Worm (Caenorhabditis elegans) whole organism, mixed stage, embryonic: ENCODE results near the gene fbxb-40.

Source experiments
- M03D4.4 ChIP-seq: sonication (generic microtip); optimal IDR thresholded peaks from 2 replicates; lab custom pipeline; 2017; ENCODE audit warnings: mild to moderate bottlenecking, missing genetic modification characterization, missing compliant biosample characterization
- bed-3 ChIP-seq: fragments of 200-800 bp; sonication (Bioruptor generic); optimal IDR thresholded peaks from 3 replicates; lab custom pipeline; 2018; ENCODE audit warnings: mild to moderate bottlenecking, missing genetic modification characterization, moderate library complexity, missing compliant biosample characterization
- blmp-1 ChIP-seq: fragments of 150-350 bp; optimal IDR thresholded peaks from 2 replicates; lab custom pipeline; 2014; ENCODE audit warnings: missing biosample characterization, missing genetic modification characterization
- ceh-39 ChIP-seq: fragments of 150-350 bp; optimal IDR thresholded peaks from 2 replicates; lab custom pipeline; 2014; ENCODE audit warnings: missing biosample characterization, missing genetic modification characterization
- ceh-43 ChIP-seq: fragments of 200-800 bp; sonication (Bioruptor generic); optimal IDR thresholded peaks from 2 replicates; lab custom pipeline; 2018; ENCODE audit warnings: mild to moderate bottlenecking, missing genetic modification characterization, moderate library complexity, missing compliant biosample characterization
- ces-1 ChIP-seq: fragments of 150-350 bp; optimal IDR thresholded peaks from 2 replicates; lab custom pipeline; 2014; ENCODE audit warnings: missing biosample characterization, missing genetic modification reagents, missing genetic modification characterization
- cnd-1 ChIP-seq: fragments of 200-800 bp; sonication (Bioruptor generic); optimal IDR thresholded peaks from 2 replicates; lab custom pipeline; 2018; ENCODE audit warnings: mild to moderate bottlenecking, missing genetic modification characterization, missing compliant biosample characterization
- elt-3 ChIP-seq: fragments of 150-350 bp; optimal IDR thresholded peaks from 2 replicates; lab custom pipeline; 2014; ENCODE audit warnings: missing biosample characterization, missing genetic modification characterization
- flh-1 ChIP-seq: fragments of 200-800 bp; sonication (Bioruptor generic); optimal IDR thresholded peaks from 2 replicates; lab custom pipeline; 2018; ENCODE audit warnings: mild to moderate bottlenecking, missing genetic modification characterization, moderate library complexity, missing compliant biosample characterization
- ham-2 ChIP-seq: fragments of 200-800 bp; sonication (Bioruptor generic); optimal IDR thresholded peaks from 2 replicates; lab custom pipeline; 2018; ENCODE audit warnings: mild to moderate bottlenecking, missing genetic modification characterization, missing compliant biosample characterization
- hlh-1 ChIP-seq: fragments of 150-350 bp; optimal IDR thresholded peaks from 2 replicates; lab custom pipeline; 2014; ENCODE audit warnings: missing biosample characterization, missing genetic modification reagents, missing genetic modification characterization
- lin-13 ChIP-seq: fragments of 150-350 bp; optimal IDR thresholded peaks from 2 replicates; lab custom pipeline; 2014; ENCODE audit warnings: missing biosample characterization, missing genetic modification characterization
- lin-32 ChIP-seq: fragments of 200-800 bp; sonication (Bioruptor generic); optimal IDR thresholded peaks from 2 replicates; lab custom pipeline; 2018; ENCODE audit warnings: mild to moderate bottlenecking, missing genetic modification characterization, missing compliant biosample characterization
- lsy-2 ChIP-seq: fragments of 150-350 bp; optimal IDR thresholded peaks from 2 replicates; lab custom pipeline; 2014; ENCODE audit warnings: missing biosample characterization, missing genetic modification characterization
- mab-5 ChIP-seq: fragments of 150-350 bp; optimal IDR thresholded peaks from 2 replicates; lab custom pipeline; 2014; ENCODE audit warnings: missing biosample characterization, missing genetic modification characterization
- mls-2 ChIP-seq: sonication (generic microtip); optimal IDR thresholded peaks from 2 replicates; lab custom pipeline; 2016; ENCODE audit warnings: mild to moderate bottlenecking, missing genetic modification characterization, moderate library complexity, missing compliant biosample characterization
- nhr-12 ChIP-seq: fragments of 150-350 bp; optimal IDR thresholded peaks from 2 replicates; lab custom pipeline; 2014; ENCODE audit warnings: missing biosample characterization, missing genetic modification characterization
- nhr-2 ChIP-seq: fragments of 150-350 bp; optimal IDR thresholded peaks from 2 replicates; lab custom pipeline; 2014; ENCODE audit warnings: missing biosample characterization, missing genetic modification characterization
- nhr-237 ChIP-seq: fragments of 150-350 bp; optimal IDR thresholded peaks from 2 replicates; lab custom pipeline; 2014; ENCODE audit warnings: missing biosample characterization, missing genetic modification characterization
- nhr-28 ChIP-seq: fragments of 150-350 bp; optimal IDR thresholded peaks from 2 replicates; lab custom pipeline; 2014; ENCODE audit warnings: missing biosample characterization, missing genetic modification characterization
- nhr-76 ChIP-seq: sonication (generic microtip); optimal IDR thresholded peaks from 2 replicates; lab custom pipeline; 2017; ENCODE audit warnings: missing biosample characterization, missing genetic modification characterization
- pha-4 ChIP-seq: fragments of 150-350 bp; optimal IDR thresholded peaks from 2 replicates; lab custom pipeline; 2018; ENCODE audit warnings: missing biosample characterization, missing genetic modification reagents, missing genetic modification characterization
- sem-2 ChIP-seq: fragments of 200-800 bp; sonication (Bioruptor generic); optimal IDR thresholded peaks from 2 replicates; lab custom pipeline; 2018; ENCODE audit warnings: mild to moderate bottlenecking, missing genetic modification characterization, missing compliant biosample characterization
- snpc-4 ChIP-seq: fragments of 150-350 bp; optimal IDR thresholded peaks from 2 replicates; lab custom pipeline; 2014; ENCODE audit warnings: missing biosample characterization, missing genetic modification characterization
- sptf-1 ChIP-seq: sonication (generic microtip); optimal IDR thresholded peaks from 2 replicates; lab custom pipeline; 2017; ENCODE audit warnings: mild to moderate bottlenecking, missing genetic modification characterization, moderate library complexity, missing compliant biosample characterization
- tbx-8 ChIP-seq: fragments of 200-800 bp; sonication (Bioruptor generic); optimal IDR thresholded peaks from 2 replicates; lab custom pipeline; 2018; ENCODE audit warnings: mild to moderate bottlenecking, missing genetic modification characterization, moderate library complexity, missing compliant biosample characterization
- unc-120 ChIP-seq: sonication (generic microtip); optimal IDR thresholded peaks from 2 replicates; lab custom pipeline; 2017; ENCODE audit warnings: missing genetic modification characterization, missing compliant biosample characterization; ENCODE audit not compliant: poor library complexity, severe bottlenecking
- unc-39 ChIP-seq: fragments of 150-350 bp; optimal IDR thresholded peaks from 2 replicates; lab custom pipeline; 2014; ENCODE audit warnings: missing biosample characterization, missing genetic modification characterization
- zip-8 ChIP-seq: fragments of 150-350 bp; optimal IDR thresholded peaks from 2 replicates; lab custom pipeline; 2014; ENCODE audit warnings: missing biosample characterization, missing genetic modification characterization

Gene fbxb-40

ce11 chrII:1049849-1050248 is at the start of gene fbxb-40:
Gene fbxb-40 (minus strand): TSS chrII:1049949.
- TF ChIP-seq unc-120 (tag; lab: Kevin White, UChicago) (no peak), nhr-28 (tag; lab: Kevin White, UChicago) (no peak), lin-32 (GFP tag; lab: Kevin White, UChicago) (no peak), ham-2 (GFP tag; lab: Kevin White, UChicago) (no peak), flh-1 (GFP tag; lab: Kevin White, UChicago) (no peak), ces-1 (GFP tag; lab: Kevin White, UChicago) (no peak), pha-4 (tag; lab: Kevin White, UChicago) (no peak), tbx-8 (no peak), cnd-1 (tag; lab: Kevin White, UChicago) (no peak), sem-2 (GFP tag; lab: Kevin White, UChicago) (no peak), bed-3 (GFP tag; lab: Kevin White, UChicago) (no peak), ceh-43 (GFP tag; lab: Kevin White, UChicago) (no peak), lsy-2 (no peak), nhr-237 (no peak), nhr-2 (tag; lab: Kevin White, UChicago) (no peak)

DNA sequence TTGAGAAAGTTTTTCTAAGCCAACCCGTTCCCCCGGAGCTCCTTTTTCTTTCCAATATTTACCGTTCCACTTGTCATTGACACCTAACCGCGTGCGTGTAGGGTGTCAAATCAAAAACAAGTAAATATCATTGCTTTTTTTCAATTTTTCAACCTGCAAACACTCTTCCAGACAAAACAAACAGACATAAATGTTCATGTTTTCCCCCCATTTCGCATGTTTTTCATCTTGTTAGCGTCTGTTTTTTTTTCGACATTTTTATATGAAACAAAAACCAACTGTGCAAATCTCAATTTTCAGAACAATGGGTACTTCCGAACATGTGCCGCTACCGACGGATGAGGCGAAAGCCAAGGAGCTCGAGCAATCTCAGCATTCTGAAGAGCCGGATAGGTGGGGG is 42.0 kb upstream of the fbxb-40 start, which contains the start of gene snf-3:
snf-3 (plus strand) TSS at position 301 of the 400 bp plus-strand sequence.
- TF ChIP-seq lin-32 (GFP tag; lab: Kevin White, UChicago), result no peak
- no peak for TF ChIP-seq zip-8 (tag; lab: Kevin White, UChicago)
- no peak for TF ChIP-seq blmp-1 (tag; lab: Kevin White, UChicago)
- no peak for TF ChIP-seq nhr-12 (tag; lab: Kevin White, UChicago)
- TF ChIP-seq mab-5 (tag; lab: Kevin White, UChicago), result no peak
- TF ChIP-seq elt-3, result no peak
- no peak for TF ChIP-seq nhr-76 (tag; lab: Kevin White, UChicago)
- TF ChIP-seq ces-1 (GFP tag; lab: Kevin White, UChicago), result no peak
- no peak for TF ChIP-seq ham-2 (GFP tag; lab: Kevin White, UChicago)
- TF ChIP-seq ceh-39 (tag; lab: Kevin White, UChicago), result no peak
- TF ChIP-seq nhr-28 (tag; lab: Kevin White, UChicago), result no peak
- TF ChIP-seq pha-4 (tag; lab: Kevin White, UChicago), result no peak
- no peak for TF ChIP-seq unc-39 (tag; lab: Kevin White, UChicago)
- TF ChIP-seq cnd-1 (tag; lab: Kevin White, UChicago), result no peak
- TF ChIP-seq, all 35 proteins: peak for 0

DNA sequence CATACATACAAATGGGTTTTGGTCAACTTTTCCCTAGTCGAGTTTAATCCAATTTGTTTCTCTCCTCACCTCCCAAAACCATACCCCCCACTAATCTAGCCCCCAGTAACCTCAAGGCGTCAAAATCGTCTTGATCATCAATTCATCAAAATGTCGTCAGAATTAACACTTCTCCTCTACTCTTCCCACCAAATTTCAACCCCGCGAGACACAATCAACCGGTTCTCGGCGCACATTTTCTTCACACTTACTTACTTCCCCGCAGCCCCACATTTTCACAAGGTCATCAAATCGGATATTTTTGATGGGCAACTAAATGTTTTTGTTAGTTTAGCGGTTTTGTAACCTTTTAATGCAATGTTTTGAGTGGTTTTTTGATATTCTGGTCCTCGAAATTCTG is 41.0 kb upstream of the fbxb-40 start:
- TF ChIP-seq tbx-8 (no peak), M03D4.4 (no peak), ceh-43 (GFP tag; lab: Kevin White, UChicago) (no peak), elt-3 (no peak), pha-4 (tag; lab: Kevin White, UChicago) (no peak), snpc-4 (no peak), mls-2 (no peak)

DNA sequence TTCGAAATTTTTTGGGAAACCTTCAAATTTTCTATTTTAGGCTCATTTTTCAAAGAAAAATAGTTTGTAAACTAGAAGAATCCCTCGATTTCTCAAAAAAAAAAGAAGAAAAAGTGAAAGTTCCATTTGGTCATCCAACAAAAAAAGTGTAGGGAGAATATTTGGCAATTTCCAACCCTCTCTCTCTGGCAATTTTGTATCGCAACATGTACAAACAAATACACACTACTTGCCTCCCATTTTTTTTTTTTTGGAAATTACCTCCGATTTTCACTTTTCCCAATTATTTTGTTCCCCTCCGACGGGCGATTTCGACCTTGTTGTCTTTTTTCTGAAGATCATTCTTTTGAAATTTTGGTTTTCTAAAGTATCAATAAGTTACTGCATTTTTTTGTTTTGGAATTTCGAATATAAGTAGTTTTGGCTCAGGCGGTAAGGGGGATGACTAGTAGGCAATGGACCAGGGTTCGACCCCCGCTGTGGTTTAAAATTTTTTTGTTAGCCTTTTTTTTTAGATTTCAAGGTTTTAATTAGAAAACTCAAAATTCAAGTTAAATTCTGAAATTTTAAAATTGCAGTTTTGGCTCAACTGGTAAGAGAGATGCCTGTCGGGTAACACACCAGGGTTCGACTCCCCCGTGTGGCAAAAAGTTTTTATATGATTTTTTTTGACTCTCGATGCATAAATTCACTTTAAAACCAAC is 38.9 kb upstream of the fbxb-40 start:
- TF ChIP-seq cnd-1 (tag; lab: Kevin White, UChicago), result no peak
- no peak for TF ChIP-seq hlh-1 (tag; lab: Kevin White, UChicago)
- no peak for TF ChIP-seq lin-32 (GFP tag; lab: Kevin White, UChicago)
- TF ChIP-seq zip-8 (tag; lab: Kevin White, UChicago), result no peak
- TF ChIP-seq ces-1 (GFP tag; lab: Kevin White, UChicago), result no peak

ce11 chrII:1086479-1086878 is 36.7 kb upstream of the fbxb-40 start:
- no peak for TF ChIP-seq nhr-28 (tag; lab: Kevin White, UChicago)
- TF ChIP-seq sptf-1 (tag; lab: Kevin White, UChicago), result no peak
- TF ChIP-seq elt-3, result no peak
- TF ChIP-seq lsy-2, result no peak
- no peak for TF ChIP-seq ces-1 (GFP tag; lab: Kevin White, UChicago)
- no peak for TF ChIP-seq tbx-8
- TF ChIP-seq unc-39 (tag; lab: Kevin White, UChicago), result no peak
- no peak for TF ChIP-seq lin-13 (tag; lab: Kevin White, UChicago)
- no peak for TF ChIP-seq zip-8 (tag; lab: Kevin White, UChicago)
- no peak for TF ChIP-seq nhr-76 (tag; lab: Kevin White, UChicago)
- TF ChIP-seq ceh-39 (tag; lab: Kevin White, UChicago), result no peak
- TF ChIP-seq cnd-1 (tag; lab: Kevin White, UChicago), result no peak
- no peak for TF ChIP-seq unc-120 (tag; lab: Kevin White, UChicago)
- TF ChIP-seq ham-2 (GFP tag; lab: Kevin White, UChicago), result no peak
